Worm (Caenorhabditis elegans) whole organism, midembryonic: ENCODE measurements around the gene prp-19.

Experiments used
- T22C8.4 ChIP-seq: fragments of 200-800 bp; sonication (Bioruptor generic); IDR thresholded peaks from 2 replicates; pipeline ENCODE4 v1.3.6; 2022; ENCODE audit warnings: missing genetic modification characterization, missing compliant biosample characterization
- cog-1 ChIP-seq: sonication (generic microtip); optimal IDR thresholded peaks from 2 replicates; lab custom pipeline; 2016; ENCODE audit warnings: missing genetic modification characterization, missing compliant biosample characterization
- flt-1 ChIP-seq: fragments of 200-800 bp; sonication (Bioruptor generic); IDR thresholded peaks from 2 replicates; pipeline ENCODE4 v1.3.6; 2022; ENCODE audit warnings: missing genetic modification characterization, missing compliant biosample characterization
- klf-2 ChIP-seq: fragments of 200-800 bp; sonication (Bioruptor generic); conservative IDR thresholded peaks from 2 replicates; pipeline ENCODE4 v1.3.6; 2022; ENCODE audit warnings: missing genetic modification reagents, missing genetic modification characterization, missing compliant biosample characterization
- med-1 ChIP-seq: sonication (generic microtip); optimal IDR thresholded peaks from 2 replicates; lab custom pipeline; 2017; ENCODE audit warnings: missing genetic modification characterization, mild to moderate bottlenecking, missing compliant biosample characterization, antibody characterized with exemption, missing genetic modification reagents; ENCODE audit not compliant: insufficient read depth
- ref-1 ChIP-seq: fragments of 200-800 bp; sonication (Bioruptor generic); conservative IDR thresholded peaks from 2 replicates; pipeline ENCODE4 v1.3.6; 2022; ENCODE audit warnings: missing genetic modification reagents, missing genetic modification characterization, missing compliant biosample characterization
- tab-1 ChIP-seq: fragments of 200-800 bp; sonication (Bioruptor generic); IDR thresholded peaks from 2 replicates; pipeline ENCODE4 v1.3.6; 2022; ENCODE audit warnings: missing genetic modification characterization, missing compliant biosample characterization
- ztf-29 ChIP-seq: fragments of 200-800 bp; sonication (Bioruptor generic); IDR thresholded peaks from 2 replicates; pipeline ENCODE4 v1.3.6; 2022; ENCODE audit warnings: missing genetic modification reagents, missing genetic modification characterization, missing compliant biosample characterization

Gene prp-19

DNA sequence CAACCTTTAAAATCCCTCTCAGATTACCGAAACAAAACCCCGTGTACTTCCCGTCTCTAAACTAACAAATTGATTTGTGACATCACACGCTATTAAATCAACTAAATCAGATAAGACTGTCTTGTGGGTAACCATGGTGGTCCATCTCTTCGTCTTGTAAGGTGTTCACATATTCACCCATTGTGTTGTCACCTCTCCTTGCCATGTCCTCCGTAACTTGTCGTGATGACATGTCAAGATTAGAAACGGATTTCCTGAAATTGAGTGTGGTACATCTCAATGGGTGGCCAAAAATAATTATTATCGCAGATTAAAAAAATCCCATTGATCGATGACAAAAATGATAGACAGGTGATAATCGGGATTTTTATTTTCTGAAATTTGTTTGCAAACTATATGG is 47.5 kb downstream of the prp-19 start:
- TF ChIP-seq flt-1 (GFP tag; lab: Robert Waterston, UW) (no peak), cog-1 (no peak), ztf-29 (no peak), klf-2 (GFP tag; lab: Robert Waterston, UW) (no peak), tab-1 (GFP tag; lab: Robert Waterston, UW) (no peak), ref-1 (GFP tag; lab: Robert Waterston, UW) (no peak), T22C8.4 (no peak), med-1 (GFP tag; lab: Kevin White, UChicago) (no peak)

- no peak for TF ChIP-seq med-1 (GFP tag; lab: Kevin White, UChicago)
- TF ChIP-seq ref-1 (GFP tag; lab: Robert Waterston, UW) = no peak
- no peak for TF ChIP-seq tab-1 (GFP tag; lab: Robert Waterston, UW)
These were observed 51.3 kb downstream of the prp-19 start for ce11 chrIII:5120593-5120992.
